Worm (Caenorhabditis elegans): ENCODE results near the gene T24E12.11.

The T24E12.11 gene

DNA sequence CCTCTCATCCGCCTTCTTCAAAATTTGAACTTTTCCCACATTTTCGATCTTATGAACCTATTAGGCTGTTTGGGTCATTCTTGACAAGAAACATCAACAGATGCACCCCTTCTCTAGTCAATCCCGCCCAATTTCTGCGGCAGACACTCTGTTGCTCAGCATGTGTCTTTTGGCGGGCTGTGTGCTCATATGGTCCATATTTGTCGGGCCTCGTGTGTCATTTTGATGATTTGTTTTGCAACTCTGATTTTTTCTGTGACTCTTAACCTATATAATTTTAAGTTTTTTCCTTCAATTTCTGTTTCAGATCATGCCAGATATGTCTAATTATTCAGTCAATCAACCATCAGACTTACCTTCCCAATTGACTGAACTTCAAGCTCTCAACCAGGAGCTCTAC is 7.8 kb upstream of the T24E12.11 start, which contains the start of gene T24E12.13:
TSS of gene T24E12.13 (plus strand) at position 301 of the 400 bp plus-strand sequence.
- no peak for TF ChIP-seq elt-3 (tag; optimal IDR thresholded peaks at IDR 0.05)
- TF ChIP-seq eor-1 (tag; optimal IDR thresholded peaks at IDR 0.05), result no peak

DNA sequence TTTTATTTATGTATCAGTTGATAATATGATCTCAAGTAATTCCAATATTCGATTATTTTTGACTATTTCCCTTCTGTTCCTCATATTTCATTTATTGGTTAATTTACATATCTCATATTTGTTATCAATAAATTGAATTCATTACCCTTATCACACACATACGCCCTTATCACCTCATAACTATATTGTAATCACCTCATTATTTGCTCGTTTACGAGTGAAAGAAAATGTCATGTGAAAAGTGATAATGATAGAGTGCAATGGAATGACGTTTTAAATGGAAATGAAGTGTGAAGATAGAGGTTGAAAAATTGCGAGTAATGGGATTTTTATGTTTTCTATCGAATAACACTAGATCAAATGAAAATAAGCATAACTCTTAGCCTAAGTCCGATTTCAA is 7.2 kb upstream of the T24E12.11 start:
- TF ChIP-seq tbx-2 (tag; optimal IDR thresholded peaks at IDR 0.05), result no peak
- peak; percentile 96 for TF ChIP-seq jun-1 (tag; optimal IDR thresholded peaks at IDR 0.05)
- TF ChIP-seq mdl-1 (tag; optimal IDR thresholded peaks at IDR 0.05), result no peak
- no peak for TF ChIP-seq nhr-11 (tag; optimal IDR thresholded peaks at IDR 0.05)
- TF ChIP-seq nhr-237 (tag; optimal IDR thresholded peaks at IDR 0.05), result no peak
- no peak for TF ChIP-seq aly-2 (tag; optimal IDR thresholded peaks at IDR 0.05)
- peak; percentile 35 for TF ChIP-seq skn-1 (tag; optimal IDR thresholded peaks at IDR 0.05)
- TF ChIP-seq elt-2 (tag; optimal IDR thresholded peaks at IDR 0.05), result peak; percentile 100
- TF ChIP-seq lin-39 (tag; optimal IDR thresholded peaks at IDR 0.05), result no peak
- TF ChIP-seq pqm-1 (tag; optimal IDR thresholded peaks at IDR 0.05), result peak; percentile 100
- TF ChIP-seq ceh-9 (tag; optimal IDR thresholded peaks at IDR 0.05), result no peak
- TF ChIP-seq pha-4 (tag; optimal IDR thresholded peaks at IDR 0.05), result peak; percentile 92
- TF ChIP-seq egl-27 (tag; optimal IDR thresholded peaks at IDR 0.05), result peak; percentile 46
- TF ChIP-seq fos-1 (tag; optimal IDR thresholded peaks at IDR 0.05), result peak; percentile 63
- no peak for TF ChIP-seq daf-12 (tag; optimal IDR thresholded peaks at IDR 0.05)
- no peak for TF ChIP-seq zag-1 (tag; optimal IDR thresholded peaks at IDR 0.05)

DNA sequence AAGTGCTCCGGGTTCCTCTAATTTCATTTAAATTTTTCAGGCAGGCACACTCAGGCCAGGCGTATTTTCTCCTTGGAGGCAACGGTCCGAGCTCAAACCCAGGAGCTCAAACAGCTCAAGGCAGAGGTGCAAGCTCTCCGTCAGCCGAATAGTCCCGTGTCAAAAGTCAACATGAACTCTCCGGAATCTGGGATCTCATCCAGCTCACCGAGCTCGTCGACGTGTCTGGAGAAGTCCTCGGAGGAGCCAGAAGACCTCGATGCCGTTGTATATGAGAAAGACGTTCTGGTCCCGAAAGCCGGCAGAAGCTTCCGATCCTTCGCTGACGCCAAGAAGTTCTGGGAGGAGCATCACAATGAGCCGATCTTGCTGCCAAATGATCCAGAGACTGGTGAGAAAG is 6.4 kb upstream of the T24E12.11 start:
- TF ChIP-seq jun-1 (tag; optimal IDR thresholded peaks at IDR 0.05), result no peak

DNA sequence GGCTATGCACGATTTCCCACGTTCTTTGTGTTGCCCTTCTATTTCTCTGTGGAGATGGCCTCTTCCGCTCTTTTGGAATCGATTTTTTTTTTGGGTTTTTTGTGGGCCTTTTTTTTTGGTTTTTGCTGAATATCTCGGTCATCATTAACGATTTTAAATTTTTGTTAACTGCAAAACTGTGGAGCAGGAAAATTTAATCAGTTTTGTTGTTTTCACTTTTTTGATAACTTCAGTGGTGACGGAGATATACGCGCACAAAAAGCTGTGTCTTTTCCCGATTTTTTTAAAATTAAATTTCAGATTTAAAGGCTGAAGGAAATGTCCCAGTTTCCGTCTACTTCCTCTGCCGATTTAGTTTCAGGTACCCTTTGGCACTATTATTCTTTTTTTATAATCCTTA is 5.9 kb upstream of the T24E12.11 start, which contains the start of gene T24E12.1:
TSS of gene T24E12.1 (plus strand) at position 301 of the 400 bp plus-strand sequence.
- TF ChIP-seq zag-1 (tag; optimal IDR thresholded peaks at IDR 0.05), result no peak
- TF ChIP-seq elt-2 (tag; optimal IDR thresholded peaks at IDR 0.05), result no peak
- TF ChIP-seq skn-1 (tag; optimal IDR thresholded peaks at IDR 0.05), result no peak
- TF ChIP-seq ceh-9 (tag; optimal IDR thresholded peaks at IDR 0.05), result no peak
- TF ChIP-seq nhr-25 (tag; optimal IDR thresholded peaks at IDR 0.05), result no peak
- no peak for TF ChIP-seq nfya-1 (tag; optimal IDR thresholded peaks at IDR 0.05; ENCODE audit: insufficient read depth)
- TF ChIP-seq ceh-16 (tag; optimal IDR thresholded peaks at IDR 0.05), result no peak
- no peak for TF ChIP-seq ceh-82 (tag; optimal IDR thresholded peaks at IDR 0.05)

DNA sequence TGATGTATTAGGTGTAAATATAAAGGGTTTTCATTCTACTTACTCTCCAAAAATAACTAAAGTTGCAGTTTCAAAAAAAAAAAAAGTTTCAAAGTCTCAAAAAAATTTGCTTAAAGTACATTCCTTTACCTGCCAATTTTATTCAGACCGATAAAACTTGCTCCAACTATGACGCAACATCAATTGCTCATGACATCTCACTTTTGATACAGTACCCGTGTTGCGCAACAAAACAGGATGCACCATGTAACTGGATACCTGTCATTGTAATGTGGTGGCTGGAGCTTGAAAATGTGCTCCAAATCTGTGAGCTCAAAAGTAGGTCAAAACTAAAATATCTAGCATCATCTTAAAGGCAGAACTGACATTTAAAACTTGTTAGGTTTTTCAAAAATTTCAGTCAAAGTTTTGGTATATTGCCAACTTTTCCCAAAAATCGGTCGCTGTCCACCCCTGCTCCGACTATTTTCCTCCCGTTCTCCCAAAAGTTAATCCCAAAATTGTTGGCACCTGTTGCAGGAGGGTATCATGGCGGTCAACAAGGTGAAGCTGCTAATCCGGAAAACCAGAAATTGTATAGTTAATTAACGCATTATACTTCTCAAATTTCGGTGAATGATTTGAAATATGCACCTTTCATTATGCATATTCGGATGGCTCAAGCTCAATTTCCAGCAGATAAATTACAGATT is 3.1 kb upstream of the T24E12.11 start, which contains the start of gene T24E12.2:
TSS of gene T24E12.2 (plus strand) at position 642 of the 692 bp plus-strand sequence.
- TF ChIP-seq nhr-43 (tag; optimal IDR thresholded peaks at IDR 0.05; ENCODE audit: poor library complexity, severe bottlenecking), result no peak
- TF ChIP-seq snpc-4 (tag; optimal IDR thresholded peaks at IDR 0.05), result no peak
- TF ChIP-seq ZK546.5 (tag; optimal IDR thresholded peaks at IDR 0.05), result no peak
- no peak for TF ChIP-seq tbx-2 (tag; optimal IDR thresholded peaks at IDR 0.05)
- no peak for TF ChIP-seq lin-39 (tag; optimal IDR thresholded peaks at IDR 0.05)
- TF ChIP-seq daf-12 (tag; optimal IDR thresholded peaks at IDR 0.05), result no peak
- TF ChIP-seq R02D3.7 (tag; optimal IDR thresholded peaks at IDR 0.05), result no peak
- TF ChIP-seq mml-1 (tag; optimal IDR thresholded peaks at IDR 0.05), result no peak
- no peak for TF ChIP-seq sea-2 (GFP tag; optimal IDR thresholded peaks at IDR 0.05)

DNA sequence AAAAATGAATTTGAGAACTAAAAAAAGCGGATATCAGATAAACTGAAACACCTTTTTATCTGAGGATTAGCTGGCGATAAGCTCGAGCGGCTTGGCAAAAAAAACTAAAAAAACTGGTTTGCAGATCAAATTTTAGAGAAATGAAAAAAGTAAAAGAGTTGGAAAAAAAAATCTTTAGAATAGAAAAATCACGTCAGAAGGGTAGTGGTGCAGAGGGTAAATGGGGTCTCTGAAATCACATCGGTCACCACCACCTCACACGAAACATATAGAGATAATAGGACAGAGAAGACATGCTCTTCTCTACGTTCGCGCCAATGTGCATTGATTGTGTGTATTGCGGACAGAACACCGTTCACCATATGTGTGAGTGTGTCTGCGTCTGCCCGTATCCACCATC is 1.9 kb upstream of the T24E12.11 start:
- TF ChIP-seq skn-1 (tag; optimal IDR thresholded peaks at IDR 0.05) (no peak), ceh-9 (tag; optimal IDR thresholded peaks at IDR 0.05) (no peak), unc-62 (GFP tag; optimal IDR thresholded peaks at IDR 0.05) (no peak), mdl-1 (tag; optimal IDR thresholded peaks at IDR 0.05) (no peak), hmg-11 (tag; optimal IDR thresholded peaks at IDR 0.05) (no peak), lin-39 (tag; optimal IDR thresholded peaks at IDR 0.05) (no peak), unc-39 (tag; optimal IDR thresholded peaks at IDR 0.05) (no peak), fos-1 (tag; optimal IDR thresholded peaks at IDR 0.05) (no peak), nhr-67 (tag; optimal IDR thresholded peaks at IDR 0.05) (no peak)

Measured in whole organism, L3 larva.